Worm (Caenorhabditis elegans) whole organism, late embryonic: ENCODE measurements around the gene clec-24.

Source experiments
- C08G9.2 ChIP-seq: sonication (generic microtip); optimal IDR thresholded peaks from 2 replicates; lab custom pipeline; 2016; ENCODE audit warnings: mild to moderate bottlenecking, missing genetic modification characterization, moderate library complexity, missing compliant biosample characterization
- C38D4.7 ChIP-seq: fragments of 200-800 bp; sonication (Bioruptor generic); optimal IDR thresholded peaks from 2 replicates; lab custom pipeline; 2018; ENCODE audit warnings: mild to moderate bottlenecking, missing genetic modification characterization, moderate library complexity, missing compliant biosample characterization
- K02D7.2 ChIP-seq: sonication (generic microtip); optimal IDR thresholded peaks from 2 replicates; lab custom pipeline; 2017; ENCODE audit warnings: mild to moderate bottlenecking, missing genetic modification characterization, missing compliant biosample characterization
- K09A11.1 ChIP-seq: sonication (generic microtip); optimal IDR thresholded peaks from 2 replicates; lab custom pipeline; 2017; ENCODE audit warnings: antibody characterized with exemption, mild to moderate bottlenecking, missing genetic modification characterization, missing compliant biosample characterization; ENCODE audit not compliant: insufficient read depth
- T23F11.4 ChIP-seq: fragments of 200-800 bp; sonication (Bioruptor generic); optimal IDR thresholded peaks from 2 replicates; lab custom pipeline; 2018; ENCODE audit warnings: mild to moderate bottlenecking, missing genetic modification characterization, missing compliant biosample characterization
- Y22D7AL.16 ChIP-seq: sonication (generic microtip); optimal IDR thresholded peaks from 2 replicates; lab custom pipeline; 2016; ENCODE audit warnings: missing genetic modification characterization, missing compliant biosample characterization
- ama-1 ChIP-seq: fragments of 150-350 bp; optimal IDR thresholded peaks from 2 replicates; lab custom pipeline; 2014
- ceh-14 ChIP-seq: sonication (generic microtip); optimal IDR thresholded peaks from 2 replicates; lab custom pipeline; 2016; ENCODE audit warnings: missing genotype, missing genetic modification characterization, missing compliant biosample characterization
- ceh-18 ChIP-seq: sonication (generic microtip); optimal IDR thresholded peaks from 2 replicates; lab custom pipeline; 2016; ENCODE audit warnings: missing genetic modification characterization, missing compliant biosample characterization
- ceh-22 ChIP-seq: sonication (generic microtip); optimal IDR thresholded peaks from 2 replicates; lab custom pipeline; 2017; ENCODE audit warnings: missing biosample characterization, missing genetic modification characterization
- ceh-31 ChIP-seq: sonication (generic microtip); optimal IDR thresholded peaks from 2 replicates; lab custom pipeline; 2016; ENCODE audit warnings: missing genetic modification characterization, missing compliant biosample characterization
- ceh-45 ChIP-seq: fragments of 200-800 bp; sonication (Bioruptor generic); IDR thresholded peaks from 2 replicates; pipeline ENCODE4 v1.3.6; 2022; ENCODE audit warnings: missing genetic modification reagents, missing genetic modification characterization, missing compliant biosample characterization
- ceh-9 ChIP-seq: sonication (generic microtip); optimal IDR thresholded peaks from 2 replicates; lab custom pipeline; 2016; ENCODE audit warnings: mild to moderate bottlenecking, missing genetic modification characterization, inconsistent platforms, missing compliant biosample characterization
- che-1 ChIP-seq: sonication (generic microtip); optimal IDR thresholded peaks from 2 replicates; lab custom pipeline; 2016; ENCODE audit warnings: mild to moderate bottlenecking, missing genetic modification characterization, missing compliant biosample characterization
- dve-1 ChIP-seq: sonication (generic microtip); optimal IDR thresholded peaks from 2 replicates; lab custom pipeline; 2017; ENCODE audit warnings: antibody characterized with exemption, mild to moderate bottlenecking, missing genetic modification characterization, missing compliant biosample characterization
- elt-2 ChIP-seq: sonication (generic microtip); optimal IDR thresholded peaks from 2 replicates; lab custom pipeline; 2016; ENCODE audit warnings: missing genetic modification reagents, missing genetic modification characterization, missing compliant biosample characterization
- elt-4 ChIP-seq: sonication (generic microtip); optimal IDR thresholded peaks from 2 replicates; lab custom pipeline; 2016; ENCODE audit warnings: missing genetic modification characterization, missing compliant biosample characterization
- eyg-1 ChIP-seq: sonication (generic microtip); optimal IDR thresholded peaks from 2 replicates; lab custom pipeline; 2016; ENCODE audit warnings: missing genotype, missing genetic modification characterization, missing compliant biosample characterization
- fkh-6 ChIP-seq: sonication (generic microtip); optimal IDR thresholded peaks from 2 replicates; lab custom pipeline; 2016; ENCODE audit warnings: missing genetic modification characterization, missing compliant biosample characterization
- hlh-13 ChIP-seq: fragments of 200-800 bp; sonication (Bioruptor generic); optimal IDR thresholded peaks from 2 replicates; lab custom pipeline; 2018; ENCODE audit warnings: mild to moderate bottlenecking, missing genetic modification characterization, missing compliant biosample characterization
- hlh-30 ChIP-seq: sonication (generic microtip); optimal IDR thresholded peaks from 2 replicates; lab custom pipeline; 2017; ENCODE audit warnings: antibody characterized with exemption, missing genetic modification characterization, missing compliant biosample characterization; ENCODE audit not compliant: insufficient read depth
- hlh-8 ChIP-seq: sonication (generic microtip); optimal IDR thresholded peaks from 2 replicates; lab custom pipeline; 2016; ENCODE audit warnings: missing genotype, missing genetic modification characterization, missing compliant biosample characterization
- madf-2 ChIP-seq: sonication (generic microtip); optimal IDR thresholded peaks from 2 replicates; lab custom pipeline; 2017; ENCODE audit warnings: missing genetic modification characterization, missing compliant biosample characterization
- nfya-1 ChIP-seq: sonication (generic microtip); optimal IDR thresholded peaks from 2 replicates; lab custom pipeline; 2017; ENCODE audit warnings: missing genetic modification characterization, mild to moderate bottlenecking, missing compliant biosample characterization, antibody characterized with exemption, moderate library complexity
- npax-4 ChIP-seq: sonication (generic microtip); optimal IDR thresholded peaks from 2 replicates; lab custom pipeline; 2016; ENCODE audit warnings: missing genetic modification characterization, missing compliant biosample characterization
- pha-2 ChIP-seq: sonication (generic microtip); optimal IDR thresholded peaks from 2 replicates; lab custom pipeline; 2017; ENCODE audit warnings: mild to moderate bottlenecking, missing genetic modification characterization, missing compliant biosample characterization
- pha-4 ChIP-seq: fragments of 150-350 bp; optimal IDR thresholded peaks from 2 replicates; lab custom pipeline; 2018; ENCODE audit warnings: missing biosample characterization, missing genetic modification reagents, missing genetic modification characterization
- pqm-1 ChIP-seq: sonication (generic microtip); optimal IDR thresholded peaks from 2 replicates; lab custom pipeline; 2016; ENCODE audit warnings: missing genetic modification characterization, missing compliant biosample characterization
- ref-2 ChIP-seq: sonication (generic microtip); optimal IDR thresholded peaks from 2 replicates; lab custom pipeline; 2016; ENCODE audit warnings: missing genetic modification characterization, missing compliant biosample characterization
- rnt-1 ChIP-seq: sonication (generic microtip); optimal IDR thresholded peaks from 2 replicates; lab custom pipeline; 2016; ENCODE audit warnings: missing genetic modification characterization, missing compliant biosample characterization
- sox-2 ChIP-seq: fragments of 200-800 bp; sonication (Bioruptor generic); IDR thresholded peaks from 2 replicates; pipeline ENCODE4 v1.3.6; 2022; ENCODE audit warnings: missing genetic modification reagents, missing genetic modification characterization, missing compliant biosample characterization
- unc-42 ChIP-seq: sonication (generic microtip); optimal IDR thresholded peaks from 2 replicates; lab custom pipeline; 2016; ENCODE audit warnings: missing genotype, missing genetic modification characterization, missing compliant biosample characterization
- zip-5 ChIP-seq: sonication (generic microtip); optimal IDR thresholded peaks from 2 replicates; lab custom pipeline; 2016; ENCODE audit warnings: missing genetic modification characterization, missing compliant biosample characterization
- ztf-16 ChIP-seq: sonication (generic microtip); optimal IDR thresholded peaks from 2 replicates; lab custom pipeline; 2017; ENCODE audit warnings: missing genetic modification characterization, missing compliant biosample characterization

The clec-24 gene

DNA sequence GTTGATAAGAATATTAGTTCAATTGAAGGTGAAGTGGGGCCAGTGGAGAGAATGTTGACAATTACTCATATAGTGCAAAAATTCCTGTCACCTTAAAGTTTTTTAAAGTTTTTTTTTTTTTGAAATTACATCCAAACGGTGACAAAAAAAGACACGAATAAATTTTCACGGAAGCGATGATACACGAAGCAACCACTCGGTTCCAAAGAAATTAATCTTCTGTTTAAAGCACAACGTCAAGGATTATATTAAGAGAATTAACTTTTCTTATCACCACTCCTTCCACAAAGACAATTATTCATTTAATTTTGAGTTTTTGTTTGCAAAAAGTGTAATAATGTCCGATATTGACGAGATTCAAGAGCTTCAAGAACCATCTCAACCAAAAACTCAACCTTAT, 3.6 kb downstream of the clec-24 start, which contains the start of gene clec-28:
Gene clec-28, plus strand, starts transcription at position 301 of the 400 bp plus-strand sequence.
- TF ChIP-seq hlh-13 (GFP tag; lab: Kevin White, UChicago) (no peak), zip-5 (no peak), sox-2 (no peak), che-1 (tag; lab: Kevin White, UChicago) (no peak), madf-2 (tag; lab: Kevin White, UChicago) (no peak), elt-4 (tag; lab: Kevin White, UChicago) (no peak), ref-2 (tag; lab: Kevin White, UChicago) (no peak), pha-2 (tag; lab: Kevin White, UChicago) (no peak), ceh-31 (tag; lab: Kevin White, UChicago) (no peak), fkh-6 (tag; lab: Kevin White, UChicago) (no peak)

DNA sequence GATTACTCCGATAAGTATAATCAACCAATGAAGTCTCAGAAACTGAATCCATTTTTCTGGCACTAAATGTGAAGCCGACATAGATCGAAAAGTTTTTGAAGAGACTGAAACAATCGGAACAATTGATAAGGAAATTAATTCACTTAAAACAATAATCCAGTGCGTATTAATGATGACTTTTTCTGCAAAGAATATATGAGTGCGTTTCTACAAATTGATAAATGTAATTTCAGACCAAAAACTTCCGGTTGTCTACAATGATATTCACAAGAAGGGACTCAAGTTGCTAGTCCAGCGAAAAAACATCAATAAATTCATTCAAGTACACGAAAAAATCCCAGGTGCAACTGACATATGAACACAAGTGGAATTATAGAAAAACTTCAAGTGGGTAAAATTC, 7.9 kb downstream of the clec-24 start, which contains the start of gene clec-33:
Gene clec-33, minus strand, starts transcription at position 101 of the 400 bp plus-strand sequence.
- TF ChIP-seq ceh-9 (tag; lab: Kevin White, UChicago) (no peak), elt-2 (no peak), Y22D7AL.16 (no peak)
- TF ChIP-seq, all 69 proteins: peak for 0

DNA sequence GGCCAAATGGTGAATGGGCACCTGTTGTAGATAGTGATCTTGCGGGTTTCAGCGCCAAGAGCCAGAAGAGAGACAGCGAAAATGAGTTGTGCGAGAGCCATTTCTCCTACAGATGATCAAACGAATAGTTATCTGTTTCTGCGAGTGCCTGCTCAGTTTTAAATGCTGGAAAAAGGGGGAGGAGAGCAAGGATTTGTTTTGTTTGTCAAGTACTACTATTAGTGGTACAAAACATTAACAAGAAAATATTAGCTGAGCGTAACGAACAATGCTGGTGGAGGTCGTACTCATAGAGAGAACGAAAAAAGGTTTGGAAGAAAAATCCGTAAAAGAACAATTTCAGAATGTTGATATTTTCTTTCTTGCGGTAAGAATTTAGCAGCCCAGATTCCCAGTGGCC, 9.6 kb downstream of the clec-24 start, which contains the start of gene thn-4:
Gene thn-4, minus strand, starts transcription at position 101 of the 400 bp plus-strand sequence.
- TF ChIP-seq che-1 (tag; lab: Kevin White, UChicago) (no peak), rnt-1 (tag; lab: Kevin White, UChicago) (no peak), elt-4 (tag; lab: Kevin White, UChicago) (no peak), T23F11.4 (no peak), unc-42 (no peak), ceh-31 (tag; lab: Kevin White, UChicago) (no peak), hlh-30 (no peak), pha-4 (tag; lab: Kevin White, UChicago) (no peak), ceh-18 (tag; lab: Kevin White, UChicago) (no peak), K09A11.1 (tag; lab: Kevin White, UChicago) (no peak), sox-2 (no peak), eyg-1 (no peak), nfya-1 (no peak), C38D4.7 (GFP tag; lab: Kevin White, UChicago) (no peak), hlh-8 (tag; lab: Kevin White, UChicago) (no peak), C08G9.2 (tag; lab: Kevin White, UChicago) (no peak), ceh-22 (no peak), npax-4 (tag; lab: Kevin White, UChicago) (no peak)

DNA sequence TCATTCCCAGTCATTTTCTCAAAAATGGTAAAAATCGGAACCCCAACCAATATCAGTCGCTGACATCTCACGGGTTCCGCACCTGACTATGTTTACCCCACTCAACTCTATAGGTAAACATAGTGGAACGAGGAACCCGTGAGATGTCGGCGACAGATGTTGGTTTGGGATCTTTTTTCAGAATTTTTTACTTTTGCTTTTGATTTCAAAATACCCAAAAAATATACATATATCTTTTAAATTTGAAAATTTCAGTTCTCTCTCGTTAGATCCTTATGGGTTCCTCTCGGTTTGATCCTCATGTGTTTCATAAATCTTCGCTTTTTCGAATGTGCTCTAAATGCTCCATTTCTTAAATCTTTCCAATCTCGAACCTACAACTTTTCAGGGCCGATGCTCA, 11.8 kb downstream of the clec-24 start, which contains the start of gene srw-23:
Gene srw-23, plus strand, starts transcription at position 301 of the 400 bp plus-strand sequence.
- TF ChIP-seq pqm-1 (no peak), ztf-16 (tag; lab: Kevin White, UChicago) (no peak), Y22D7AL.16 (no peak), K09A11.1 (tag; lab: Kevin White, UChicago) (no peak), nfya-1 (no peak), ceh-45 (GFP tag; lab: Robert Waterston, UW) (no peak), K02D7.2 (tag; lab: Kevin White, UChicago) (no peak), ama-1 (lab: Kevin White, UChicago) (no peak), zip-5 (no peak)

DNA sequence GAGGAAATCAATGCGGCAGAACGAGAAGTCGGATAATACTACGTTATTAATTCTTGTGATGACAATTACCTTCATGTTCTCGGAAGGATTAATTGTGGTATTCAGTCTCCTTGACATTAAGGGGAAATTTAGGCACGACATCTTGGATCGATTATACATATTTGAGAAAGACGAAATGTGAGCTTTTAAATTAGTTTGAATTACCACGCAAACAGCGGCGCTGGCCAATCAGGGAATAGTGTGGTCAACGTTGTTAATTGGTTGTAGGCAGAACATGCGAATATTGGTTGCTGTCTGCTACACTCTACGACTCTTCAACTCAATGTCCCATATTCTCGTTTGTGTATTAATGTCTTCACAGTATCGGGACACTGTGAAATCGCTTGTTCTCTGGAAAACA, 13.2 kb downstream of the clec-24 start, which contains the start of gene F49A5.10:
Gene F49A5.10, plus strand, starts transcription at position 301 of the 400 bp plus-strand sequence.
- TF ChIP-seq ceh-14 (tag; lab: Kevin White, UChicago) (no peak), ceh-18 (tag; lab: Kevin White, UChicago) (no peak), C38D4.7 (GFP tag; lab: Kevin White, UChicago) (no peak), dve-1 (tag; lab: Kevin White, UChicago) (no peak)
